Fruit fly (Drosophila melanogaster): ENCODE results near the gene mRpS21.
A peak's percentile ranks its signal among the peaks of the same experiment; 100 is the strongest.

mRpS21 gene

DNA sequence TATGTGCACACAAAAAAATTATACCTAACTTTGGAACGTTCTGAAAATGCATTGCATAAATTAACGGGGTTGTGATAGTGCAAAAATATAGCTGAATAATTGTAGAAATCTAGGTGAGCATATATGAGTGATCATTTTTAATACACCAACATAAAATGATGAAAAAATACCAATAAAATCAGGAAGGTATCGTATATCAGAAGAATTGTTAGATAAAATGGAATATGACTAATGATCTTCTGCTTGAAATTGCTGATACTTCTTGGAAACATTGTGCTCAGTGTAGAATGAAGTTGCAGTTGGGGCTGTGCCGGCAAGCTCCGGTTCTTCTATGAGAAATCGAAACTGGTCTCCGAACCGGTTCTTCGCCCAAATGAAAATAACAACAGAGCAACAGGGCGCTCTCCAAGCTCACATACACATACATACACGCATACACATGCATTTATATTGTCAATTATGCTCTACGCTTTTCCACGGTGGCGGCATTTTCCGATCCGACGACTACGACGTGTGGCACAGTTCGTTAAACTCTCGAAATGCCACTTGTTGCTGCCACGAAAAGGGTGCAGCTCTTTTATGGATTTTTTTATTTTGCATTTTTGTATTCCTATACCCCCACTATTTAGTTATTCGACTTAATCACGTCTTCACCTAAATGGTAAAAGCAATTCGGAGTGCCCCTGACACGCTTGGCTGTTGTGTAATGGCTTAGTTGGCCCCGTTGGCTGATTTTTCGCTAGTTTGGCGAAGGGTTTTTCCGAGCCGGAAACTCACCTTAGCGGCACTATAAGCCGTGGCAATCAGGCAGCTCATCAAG is 19.5 kb upstream of the mRpS21 start (continued):
- TF ChIP-seq Trl (optimal IDR thresholded peaks at IDR 0.05) (peak; percentile 25 to 26), Trl (GFP tag; optimal IDR thresholded peaks at IDR 0.05) (peak; percentile 88), jigr1 (GFP tag; IDR thresholded peaks at IDR 0.05) (peak; percentile 68; the same call in 2 of the 3 replicates), eve (GFP tag; optimal IDR thresholded peaks at IDR 0.05) (peak in 1 of 2 experiments; percentile 97), CG17385 (GFP tag; optimal IDR thresholded peaks at IDR 0.05) (peak; percentile 87), dmrt11E (tag; optimal IDR thresholded peaks at IDR 0.05) (peak; percentile 91), fd102C (GFP tag; optimal IDR thresholded peaks at IDR 0.05) (no peak), CG4707 (GFP tag; optimal IDR thresholded peaks at IDR 0.05) (peak; percentile 66), CG12659 (GFP tag; optimal IDR thresholded peaks at IDR 0.05) (peak; percentile 92), knrl (GFP tag; IDR thresholded peaks at IDR 0.05; ENCODE audit: partially characterized antibody) (no peak), tna (GFP tag; IDR thresholded peaks at IDR 0.05; ENCODE audit: partially characterized antibody) (no peak), CG4282 (GFP tag; optimal IDR thresholded peaks at IDR 0.05) (peak; percentile 66), insv (GFP tag; optimal IDR thresholded peaks at IDR 0.05) (peak; percentile 6 to 47), CG5245 (GFP tag; optimal IDR thresholded peaks at IDR 0.05) (peak; percentile 61), CG4854 (GFP tag; optimal IDR thresholded peaks at IDR 0.05) (peak; percentile 83), ham (GFP tag; IDR thresholded peaks at IDR 0.05) (0 out of 2 replicates have a peak, but pooled peaks have one; percentile 32), salm (tag; optimal IDR thresholded peaks at IDR 0.05) (peak; percentile 77), Hr39 (optimal IDR thresholded peaks at IDR 0.05) (no peak), az2 (GFP tag; optimal IDR thresholded peaks at IDR 0.05) (peak; percentile 90), CG11504 (tag; optimal IDR thresholded peaks at IDR 0.05) (peak; percentile 90), pum (GFP tag; optimal IDR thresholded peaks at IDR 0.05) (peak; percentile 89), CG9797 (GFP tag; optimal IDR thresholded peaks at IDR 0.05) (no peak), HmgD (GFP tag; optimal IDR thresholded peaks at IDR 0.05) (no peak), CG7745 (tag; optimal IDR thresholded peaks at IDR 0.05) (no peak), dysf (GFP tag; IDR thresholded peaks at IDR 0.05) (peak; percentile 93), CkIIα-i1 (GFP tag; IDR thresholded peaks at IDR 0.05) (0 out of 2 replicates have a peak, but pooled peaks have one; percentile 21), CG30403 (GFP tag; optimal IDR thresholded peaks at IDR 0.05) (peak; percentile 95), ase (GFP tag; IDR thresholded peaks at IDR 0.05) (peak; percentile 66), CG15601 (tag; optimal IDR thresholded peaks at IDR 0.05) (peak; percentile 83), lola (GFP tag; optimal IDR thresholded peaks at IDR 0.05) (peak in 1 of 3 experiments; percentile 94), sens (GFP tag) (peak; percentile 99), gcm2 (GFP tag; optimal IDR thresholded peaks at IDR 0.05) (peak; percentile 82), cg (GFP tag; optimal IDR thresholded peaks at IDR 0.05) (peak; percentile 76), CG1832 (GFP tag; optimal IDR thresholded peaks at IDR 0.05) (no peak), Hmx (GFP tag; optimal IDR thresholded peaks at IDR 0.05) (peak; percentile 32), H2.0 (GFP tag; IDR thresholded peaks at IDR 0.05) (peak; percentile 79), Ets65A (GFP tag) (peak; percentile 96), Max (GFP tag; optimal IDR thresholded peaks at IDR 0.05) (peak; percentile 76), Oli (tag; optimal IDR thresholded peaks at IDR 0.05) (peak; percentile 96), B-H1 (GFP tag; IDR thresholded peaks at IDR 0.05) (peak; percentile 73), CG2116 (GFP tag; optimal IDR thresholded peaks at IDR 0.05) (peak; percentile 64), kni (GFP tag; optimal IDR thresholded peaks at IDR 0.05) (peak; percentile 69), tx (GFP tag; optimal IDR thresholded peaks at IDR 0.05) (peak; percentile 86), Tbp (GFP tag; optimal IDR thresholded peaks at IDR 0.05) (no peak), Optix (GFP tag; IDR thresholded peaks at IDR 0.05) (no peak), exex (tag; optimal IDR thresholded peaks at IDR 0.05) (peak; percentile 12), sd (tag; optimal IDR thresholded peaks at IDR 0.05) (peak; percentile 73), grn (GFP tag; optimal IDR thresholded peaks at IDR 0.05) (peak; percentile 57), z (GFP tag; IDR thresholded peaks at IDR 0.05) (0 out of 3 replicates have a peak, but pooled peaks have one; percentile 45), Aef1 (GFP tag; IDR thresholded peaks at IDR 0.05) (peak; percentile 66; the same call in 2 of the 3 replicates)
